Fruit fly (Drosophila melanogaster) whole organism, embryonic: Measurements from ENCODE around the gene Cap-D3.

Experiments
- B-H2 ChIP-seq: fragments of 200-800 bp; sonication (Bioruptor generic); optimal IDR thresholded peaks from 2 replicates; lab custom pipeline; 2018; ENCODE audit warnings: missing biosample characterization, mild to moderate bottlenecking, missing genetic modification characterization
- CG10147 ChIP-seq: fragments of 200-800 bp; sonication (Bioruptor generic); optimal IDR thresholded peaks from 2 replicates; lab custom pipeline; 2019; ENCODE audit warnings: missing biosample characterization, mild to moderate bottlenecking, missing genetic modification characterization, moderate library complexity
- CG1024 ChIP-seq: fragments of 200-800 bp; sonication (Bioruptor generic); IDR thresholded peaks from 2 replicates; pipeline ENCODE4 v1.3.6; 2022; ENCODE audit warnings: missing biosample characterization, missing genetic modification characterization
- CG12219 ChIP-seq: fragments of 200-800 bp; sonication (Bioruptor generic); optimal IDR thresholded peaks from 3 replicates; lab custom pipeline; 2018; ENCODE audit warnings: missing biosample characterization, mild to moderate bottlenecking, missing genetic modification characterization
- CG14441 ChIP-seq: fragments of 200-800 bp; sonication (Bioruptor generic); IDR thresholded peaks from 2 replicates; pipeline ENCODE4 v1.3.6; 2022; ENCODE audit warnings: missing biosample characterization, missing genetic modification characterization
- CG15269 ChIP-seq: fragments of 200-800 bp; sonication (Bioruptor generic); optimal IDR thresholded peaks from 2 replicates; lab custom pipeline; 2018; ENCODE audit warnings: missing biosample characterization, mild to moderate bottlenecking, missing genetic modification characterization, moderate library complexity
- CG17361 ChIP-seq: fragments of 200-800 bp; sonication (Bioruptor generic); IDR thresholded peaks from 3 replicates; pipeline ENCODE4 v1.3.6; 2022; ENCODE audit warnings: missing biosample characterization, missing genetic modification characterization
- CG18619 ChIP-seq: fragments of 200-800 bp; sonication (Bioruptor generic); optimal IDR thresholded peaks from 3 replicates; lab custom pipeline; 2017; ENCODE audit warnings: missing biosample characterization, mild to moderate bottlenecking, missing genetic modification characterization
- CG2712 ChIP-seq: fragments of 200-800 bp; optimal IDR thresholded peaks from 3 replicates; lab custom pipeline; 2019; ENCODE audit warnings: missing biosample characterization, mild to moderate bottlenecking, missing genetic modification characterization, moderate library complexity
- CG2875 ChIP-seq: fragments of 200-800 bp; sonication (Bioruptor generic); optimal IDR thresholded peaks from 2 replicates; lab custom pipeline; 2017; ENCODE audit warnings: missing biosample characterization, mild to moderate bottlenecking, missing genetic modification characterization, missing genetic modification reagents
- CG34422 ChIP-seq: fragments of 200-800 bp; sonication (Bioruptor generic); IDR thresholded peaks from 3 replicates; pipeline ENCODE4 v1.3.6; 2022; ENCODE audit warnings: missing biosample characterization, missing genetic modification characterization
- CG3995 ChIP-seq: fragments of 200-800 bp; sonication (Bioruptor generic); optimal IDR thresholded peaks from 3 replicates; lab custom pipeline; 2016; ENCODE audit warnings: missing biosample characterization, missing genetic modification characterization
- CG5953 ChIP-seq: fragments of 200-800 bp; sonication (Bioruptor generic); IDR thresholded peaks from 2 replicates; pipeline ENCODE4 v1.3.6; 2022; ENCODE audit warnings: missing biosample characterization, missing genetic modification characterization
- CG6175 ChIP-seq: fragments of 200-800 bp; sonication (Bioruptor generic); IDR thresholded peaks from 3 replicates; pipeline ENCODE4 v1.3.6; 2022; ENCODE audit warnings: missing biosample characterization, missing genetic modification characterization
- CG6272 ChIP-seq: fragments of 200-800 bp; sonication (Bioruptor generic); IDR thresholded peaks from 2 replicates; pipeline ENCODE4 v1.3.6; 2022; ENCODE audit warnings: missing biosample characterization, missing genetic modification characterization
- CG7839 ChIP-seq: fragments of 200-800 bp; sonication (Bioruptor generic); optimal IDR thresholded peaks from 3 replicates; lab custom pipeline; 2018; ENCODE audit warnings: missing biosample characterization, mild to moderate bottlenecking, missing genetic modification characterization, moderate library complexity
- CG9932 ChIP-seq: fragments of 200-800 bp; sonication (Bioruptor generic); IDR thresholded peaks from 2 replicates; pipeline ENCODE4 v1.3.6; 2022; ENCODE audit warnings: missing biosample characterization, missing genetic modification characterization
- Dll ChIP-seq: fragments of 200-800 bp; sonication (Bioruptor generic); IDR thresholded peaks from 4 replicates; pipeline ENCODE4 v1.3.6; 2022; ENCODE audit warnings: missing biosample characterization, missing genetic modification characterization; ENCODE audit not compliant: partially characterized antibody
- Ets65A ChIP-seq: fragments of 200-800 bp; sonication (Bioruptor generic); peaks from one replicate; lab custom pipeline; 2016; ENCODE audit warnings: missing biosample characterization, missing genetic modification characterization
- HLH4C ChIP-seq: fragments of 200-800 bp; sonication (Bioruptor generic); IDR thresholded peaks from 3 replicates; pipeline ENCODE4 v1.3.6; 2022; ENCODE audit warnings: missing biosample characterization, missing genetic modification characterization; ENCODE audit not compliant: partially characterized antibody
- HLHmδ ChIP-seq: fragments of 200-800 bp; sonication (Bioruptor generic); optimal IDR thresholded peaks from 2 replicates; lab custom pipeline; 2018; ENCODE audit warnings: missing biosample characterization, mild to moderate bottlenecking, missing genetic modification characterization, moderate library complexity
- Hr3 ChIP-seq: fragments of 200-800 bp; sonication (Bioruptor generic); optimal IDR thresholded peaks from 3 replicates; lab custom pipeline; 2016; ENCODE audit warnings: missing biosample characterization, missing genetic modification characterization
- Kr ChIP-seq: fragments of 200-800 bp; sonication (Bioruptor generic); optimal IDR thresholded peaks from 2 replicates; lab custom pipeline; 2017; ENCODE audit warnings: missing biosample characterization, mild to moderate bottlenecking, missing genetic modification characterization
- Mrtf ChIP-seq: fragments of 200-800 bp; sonication (Bioruptor generic); IDR thresholded peaks from 3 replicates; pipeline ENCODE4 v1.3.6; 2022; ENCODE audit warnings: missing biosample characterization, missing genetic modification characterization
- Opbp ChIP-seq: fragments of 200-800 bp; sonication (Bioruptor generic); IDR thresholded peaks from 3 replicates; pipeline ENCODE4 v1.3.6; 2022; ENCODE audit warnings: missing biosample characterization, missing genetic modification characterization; ENCODE audit not compliant: partially characterized antibody
- Sry-β ChIP-seq: fragments of 200-800 bp; sonication (Bioruptor generic); optimal IDR thresholded peaks from 2 replicates; lab custom pipeline; 2018; ENCODE audit warnings: missing biosample characterization, mild to moderate bottlenecking, missing genetic modification characterization, moderate library complexity
- Stat92E ChIP-seq, 3 experiments: fragments of >200 bp in 2 of 3; fragments of 200-800 bp in 1 of 3; sonication (Bioruptor generic) in 1 of 3; optimal IDR thresholded peaks; 2 replicates each; lab custom pipeline; 2017 to 2019; ENCODE audit warnings: missing biosample characterization in 3 of 3, missing genetic modification characterization in 3 of 3, mild to moderate bottlenecking in 1 of 3, moderate library complexity in 1 of 3
- ase ChIP-seq: fragments of 200-800 bp; sonication (Bioruptor generic); IDR thresholded peaks from 3 replicates; pipeline ENCODE4 v1.3.6; 2022; ENCODE audit warnings: missing biosample characterization, missing genetic modification characterization
- cad ChIP-seq: fragments of >200 bp; optimal IDR thresholded peaks from 2 replicates; lab custom pipeline; 2017; ENCODE audit warnings: missing biosample characterization, missing genetic modification characterization
- eve ChIP-seq, 2 experiments: fragments of >200 bp; optimal IDR thresholded peaks; 2 replicates each; lab custom pipeline; 2017; ENCODE audit warnings: missing biosample characterization in 2 of 2, missing genetic modification characterization in 2 of 2
- fru ChIP-seq: fragments of >200 bp; optimal IDR thresholded peaks from 2 replicates; lab custom pipeline; 2017
- gfzf ChIP-seq: fragments of 200-800 bp; sonication (Bioruptor generic); optimal IDR thresholded peaks from 2 replicates; lab custom pipeline; 2016; ENCODE audit warnings: missing biosample characterization, mild to moderate bottlenecking, missing genetic modification characterization, moderate library complexity
- gsb ChIP-seq: fragments of 200-800 bp; sonication (Bioruptor generic); IDR thresholded peaks from 2 replicates; pipeline ENCODE4 v1.3.6; 2022; ENCODE audit warnings: missing biosample characterization, missing genetic modification characterization
- inv ChIP-seq: fragments of 200-800 bp; sonication (Bioruptor generic); IDR thresholded peaks from 2 replicates; pipeline ENCODE4 v1.3.6; 2022; ENCODE audit warnings: missing biosample characterization, missing genetic modification characterization; ENCODE audit not compliant: partially characterized antibody
- jing ChIP-seq: fragments of 200-800 bp; sonication (Bioruptor generic); optimal IDR thresholded peaks from 2 replicates; lab custom pipeline; 2018; ENCODE audit warnings: missing biosample characterization, mild to moderate bottlenecking, missing genetic modification characterization
- lab ChIP-seq: fragments of 200-800 bp; sonication (Bioruptor generic); optimal IDR thresholded peaks from 3 replicates; lab custom pipeline; 2017; ENCODE audit warnings: missing biosample characterization, missing genetic modification characterization, mild to moderate bottlenecking, moderate library complexity, missing genetic modification reagents
- lbe ChIP-seq: fragments of 200-800 bp; sonication (Bioruptor generic); optimal IDR thresholded peaks from 2 replicates; lab custom pipeline; 2016; ENCODE audit warnings: missing biosample characterization, mild to moderate bottlenecking, missing genetic modification characterization
- oc ChIP-seq: fragments of 200-800 bp; sonication (Bioruptor generic); optimal IDR thresholded peaks from 2 replicates; lab custom pipeline; 2018; ENCODE audit warnings: missing biosample characterization, mild to moderate bottlenecking, missing genetic modification characterization, moderate library complexity
- pho ChIP-seq: fragments of 200-800 bp; sonication (Bioruptor generic); optimal IDR thresholded peaks from 2 replicates; lab custom pipeline; 2016; ENCODE audit warnings: missing biosample characterization, missing genetic modification characterization
- pros ChIP-seq: fragments of 200-800 bp; sonication (Bioruptor generic); optimal IDR thresholded peaks from 3 replicates; lab custom pipeline; 2019; ENCODE audit warnings: missing biosample characterization, mild to moderate bottlenecking, missing genetic modification characterization, moderate library complexity
- rib ChIP-seq: fragments of 200-800 bp; sonication (Bioruptor generic); IDR thresholded peaks from 2 replicates; pipeline ENCODE4 v1.3.6; 2022; ENCODE audit warnings: missing biosample characterization, missing genetic modification characterization
- salm ChIP-seq: fragments of 200-800 bp; sonication (Bioruptor generic); optimal IDR thresholded peaks from 2 replicates; lab custom pipeline; 2018; ENCODE audit warnings: missing biosample characterization, mild to moderate bottlenecking, missing genetic modification characterization
- sc ChIP-seq, 3 experiments: fragments of >200 bp in 2 of 3; fragments of 200-800 bp in 1 of 3; sonication (Bioruptor generic) in 1 of 3; optimal IDR thresholded peaks; 2 replicates in 2 of 3; 3 replicates in 1 of 3; lab custom pipeline; 2017; ENCODE audit warnings: mild to moderate bottlenecking in 1 of 3, missing biosample characterization in 1 of 3, missing genetic modification characterization in 1 of 3, missing genetic modification reagents in 1 of 3
- sim ChIP-seq: fragments of 200-800 bp; sonication (Bioruptor generic); IDR thresholded peaks from 2 replicates; pipeline ENCODE4 v1.3.6; 2022; ENCODE audit warnings: missing biosample characterization, missing genetic modification characterization
- sqz ChIP-seq: fragments of 200-800 bp; sonication (Bioruptor generic); optimal IDR thresholded peaks from 3 replicates; lab custom pipeline; 2018; ENCODE audit warnings: missing biosample characterization, mild to moderate bottlenecking, missing genetic modification characterization
- tio ChIP-seq: fragments of 200-800 bp; sonication (Bioruptor generic); optimal IDR thresholded peaks from 2 replicates; lab custom pipeline; 2017; ENCODE audit warnings: missing biosample characterization, missing genetic modification characterization, inconsistent platforms
- tna ChIP-seq: fragments of 200-800 bp; sonication (Bioruptor generic); IDR thresholded peaks from 2 replicates; pipeline ENCODE4 v1.3.6; 2022; ENCODE audit warnings: missing biosample characterization, missing genetic modification characterization; ENCODE audit not compliant: partially characterized antibody
- ttk ChIP-seq: fragments of 200-800 bp; sonication (Bioruptor generic); IDR thresholded peaks from 2 replicates; pipeline ENCODE4 v2.1.2; 2022; ENCODE audit warnings: missing biosample characterization, missing genetic modification characterization
- tup ChIP-seq: fragments of 200-800 bp; sonication (Bioruptor generic); optimal IDR thresholded peaks from 2 replicates; lab custom pipeline; 2016; ENCODE audit warnings: missing biosample characterization, mild to moderate bottlenecking, missing genetic modification characterization, moderate library complexity

The Cap-D3 gene

DNA sequence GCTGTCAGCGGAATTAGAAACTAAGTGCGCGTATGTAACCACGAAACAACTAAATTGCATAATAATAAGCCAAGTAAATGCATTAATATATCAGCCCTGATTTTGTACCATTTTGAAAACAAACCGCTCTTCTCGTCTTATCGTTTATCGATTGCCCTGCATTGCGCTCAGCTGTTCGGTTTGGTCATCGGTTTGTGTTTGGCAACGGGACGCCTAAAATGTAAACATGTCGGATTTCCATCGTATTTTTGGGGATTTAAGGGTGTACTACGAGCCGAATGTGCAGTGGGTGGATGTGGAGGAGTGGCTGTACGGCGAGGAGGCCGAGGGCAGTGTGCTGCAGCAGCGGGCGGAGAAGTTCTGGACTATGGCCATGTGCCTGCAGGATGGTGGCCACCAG lies at the start of gene Cap-D3 (continued):
- TF ChIP-seq HLH4C (GFP tag; lab: Robert Waterston, UW) (peak; percentile 85), inv (GFP tag; lab: Robert Waterston, UW) (no peak), Dll (GFP tag; lab: Robert Waterston, UW) (peak; percentile 45; the same call in 2 of the 4 replicates), Mrtf (GFP tag; lab: Robert Waterston, UW) (no peak), CG12219 (GFP tag; lab: Kevin White, UChicago) (no peak), tio (GFP tag; lab: Kevin White, UChicago) (no peak), Opbp (peak; percentile 63; the same call in 2 of the 3 replicates), CG34422 (GFP tag; lab: Robert Waterston, UW) (no peak), CG2875 (no peak), sc (optimal IDR thresholded peaks at IDR 0.05; lab: Kevin White, UChicago) (no peak), sc (GFP tag; optimal IDR thresholded peaks at IDR 0.05; lab: Kevin White, UChicago) (no peak)
- TF ChIP-seq, all 482 proteins: peak for 42

DNA sequence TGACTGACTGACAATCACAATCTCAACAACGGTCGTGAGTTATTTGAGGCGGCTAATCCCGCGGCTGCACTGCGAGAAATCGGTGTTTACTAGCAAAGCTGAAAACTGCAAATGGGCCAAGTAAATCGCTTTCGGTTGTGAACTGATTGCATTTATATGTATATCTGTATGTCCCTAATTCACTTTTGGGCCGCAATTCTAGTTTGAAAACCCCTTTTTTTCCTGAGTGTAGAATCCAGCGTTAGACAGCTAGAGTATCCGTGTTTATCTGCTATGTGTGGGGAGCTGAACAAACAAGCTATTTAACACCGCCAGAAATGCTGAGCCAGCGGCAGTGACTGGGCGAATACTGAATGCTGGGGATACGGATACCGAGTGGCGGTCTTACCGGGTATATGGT lies 49.0 kb upstream of the Cap-D3 start:
- TF ChIP-seq CG9932 (peak; percentile 67), CG18619 (GFP tag; lab: Kevin White, UChicago) (peak; percentile 66), CG5953 (GFP tag; lab: Robert Waterston, UW) (peak; percentile 85), gsb (peak; percentile 41; the same call in 1 of the 2 replicates), CG3995 (no peak), CG6272 (GFP tag; lab: Robert Waterston, UW) (peak; percentile 64), CG10147 (no peak), sqz (GFP tag; lab: Kevin White, UChicago) (peak; percentile 44), CG7839 (peak; percentile 80), tna (GFP tag; lab: Robert Waterston, UW) (no peak), rib (GFP tag; lab: Robert Waterston, UW) (no peak), gfzf (GFP tag; lab: Kevin White, UChicago) (no peak), B-H2 (no peak), cad (GFP tag; lab: Kevin White, UChicago) (no peak), lab (GFP tag; lab: Kevin White, UChicago) (peak; percentile 70), sim (peak; percentile 82), pros (GFP tag; lab: Kevin White, UChicago) (no peak), Hr3 (GFP tag; lab: Kevin White, UChicago) (peak; percentile 87), CG2712 (tag; lab: Kevin White, UChicago) (peak; percentile 85), ase (GFP tag; lab: Robert Waterston, UW) (peak; percentile 76), salm (tag; lab: Kevin White, UChicago) (peak; percentile 48), lbe (no peak), CG6175 (GFP tag; lab: Robert Waterston, UW) (peak; percentile 62; the same call in 2 of the 3 replicates), Kr (GFP tag; lab: Kevin White, UChicago) (peak; percentile 60), pho (GFP tag; lab: Kevin White, UChicago) (peak; percentile 0), CG17361 (peak; percentile 75), ttk (GFP tag; lab: Robert Waterston, UW) (peak; percentile 78), jing (peak; percentile 84), Ets65A (GFP tag; lab: Kevin White, UChicago) (peak; percentile 96), Stat92E (GFP tag; optimal IDR thresholded peaks at IDR 0.05; lab: Kevin White, UChicago) (peak in 1 of 3 experiments; percentile 12), eve (GFP tag; optimal IDR thresholded peaks at IDR 0.05; lab: Kevin White, UChicago) (peak in 1 of 2 experiments; percentile 89), fru (no peak), Sry-β (peak; percentile 18), HLHmδ (GFP tag; lab: Kevin White, UChicago) (no peak), CG14441 (GFP tag; lab: Robert Waterston, UW) (peak; percentile 75), oc (tag; lab: Kevin White, UChicago) (peak; percentile 88), tup (peak; percentile 25), CG15269 (peak; percentile 77), CG1024 (peak; percentile 85)
